Worm (Caenorhabditis elegans) whole organism, early embryonic: ENCODE measurements around the gene F55G7.1.

Experiments
- B0310.2 ChIP-seq: sonication (generic microtip); optimal IDR thresholded peaks from 2 replicates; lab custom pipeline; 2016; ENCODE audit warnings: mild to moderate bottlenecking, missing genetic modification characterization, missing compliant biosample characterization
- F13C5.2 ChIP-seq: sonication (generic microtip); optimal IDR thresholded peaks from 2 replicates; lab custom pipeline; 2017; ENCODE audit warnings: mild to moderate bottlenecking, missing genetic modification characterization, inconsistent platforms, missing compliant biosample characterization
- aly-1 ChIP-seq: sonication (generic microtip); optimal IDR thresholded peaks from 2 replicates; lab custom pipeline; 2016; ENCODE audit warnings: missing genetic modification characterization, missing compliant biosample characterization
- ama-1 ChIP-seq: fragments of 150-350 bp; optimal IDR thresholded peaks from 2 replicates; lab custom pipeline; 2014
- ceh-13 ChIP-seq: fragments of 200-800 bp; sonication (Bioruptor generic); optimal IDR thresholded peaks from 2 replicates; lab custom pipeline; 2018; ENCODE audit warnings: mild to moderate bottlenecking, missing genetic modification characterization, missing compliant biosample characterization
- ceh-36 ChIP-seq: sonication (generic microtip); optimal IDR thresholded peaks from 2 replicates; lab custom pipeline; 2016; ENCODE audit warnings: missing genetic modification characterization, inconsistent platforms, missing compliant biosample characterization
- ets-7 ChIP-seq: sonication (generic microtip); optimal IDR thresholded peaks from 2 replicates; lab custom pipeline; 2016; ENCODE audit warnings: missing genotype, missing genetic modification characterization, missing compliant biosample characterization
- flt-1 ChIP-seq: fragments of 200-800 bp; sonication (Bioruptor generic); IDR thresholded peaks from 2 replicates; pipeline ENCODE4 v1.3.6; 2022; ENCODE audit warnings: missing genetic modification characterization, missing compliant biosample characterization
- hmbx-1 ChIP-seq: sonication (generic microtip); optimal IDR thresholded peaks from 2 replicates; lab custom pipeline; 2016; ENCODE audit warnings: mild to moderate bottlenecking, missing genetic modification characterization, missing compliant biosample characterization
- hmg-4 ChIP-seq: fragments of 200-800 bp; sonication (Bioruptor generic); optimal IDR thresholded peaks from 2 replicates; lab custom pipeline; 2018; ENCODE audit warnings: mild to moderate bottlenecking, missing genetic modification characterization, missing compliant biosample characterization
- hnd-1 ChIP-seq: sonication (generic microtip); optimal IDR thresholded peaks from 2 replicates; lab custom pipeline; 2016; ENCODE audit warnings: missing genetic modification characterization, missing compliant biosample characterization
- pes-1 ChIP-seq: fragments of 200-800 bp; sonication (Bioruptor generic); IDR thresholded peaks from 2 replicates; pipeline ENCODE4 v1.3.6; 2022; ENCODE audit warnings: missing genetic modification reagents, missing genetic modification characterization, missing compliant biosample characterization
- scrt-1 ChIP-seq: fragments of 200-800 bp; sonication (Bioruptor generic); IDR thresholded peaks from 2 replicates; pipeline ENCODE4 v1.3.6; 2022; ENCODE audit warnings: missing genetic modification characterization, missing compliant biosample characterization
- sea-1 ChIP-seq: fragments of 200-800 bp; sonication (Bioruptor generic); conservative IDR thresholded peaks from 2 replicates; pipeline ENCODE4 v1.3.6; 2022; ENCODE audit warnings: missing genetic modification characterization, missing compliant biosample characterization
- tbx-11 ChIP-seq: fragments of 200-800 bp; sonication (Bioruptor generic); IDR thresholded peaks from 2 replicates; pipeline ENCODE4 v1.3.6; 2022; ENCODE audit warnings: missing genetic modification characterization, missing compliant biosample characterization
- tbx-37 ChIP-seq: fragments of 200-800 bp; sonication (Bioruptor generic); conservative IDR thresholded peaks from 2 replicates; pipeline ENCODE4 v1.3.6; 2022; ENCODE audit warnings: missing genetic modification reagents, missing genetic modification characterization, missing compliant biosample characterization
- tra-4 ChIP-seq: sonication (generic microtip); optimal IDR thresholded peaks from 2 replicates; lab custom pipeline; 2017; ENCODE audit warnings: missing genetic modification characterization, missing compliant biosample characterization

F55G7.1 gene

ce11 chrX:11909168-11909567 is 15.1 kb upstream of the F55G7.1 start:
- TF ChIP-seq aly-1 (tag; lab: Kevin White, UChicago), result no peak
- no peak for TF ChIP-seq tra-4 (tag; lab: Kevin White, UChicago)

- TF ChIP-seq hnd-1 (tag; lab: Kevin White, UChicago), result no peak
- no peak for TF ChIP-seq ceh-36
- TF ChIP-seq ama-1 (lab: Kevin White, UChicago), result no peak
- no peak for TF ChIP-seq pes-1 (GFP tag; lab: Robert Waterston, UW)
- TF ChIP-seq tbx-37, result no peak
Measured at ce11 chrX:11910046-11910445, 14.2 kb upstream of the F55G7.1 start, which contains the start of gene Y62H9A.15. Y62H9A.15 (minus strand) TSS chrX:11910145.

- TF ChIP-seq ets-7, result no peak
- TF ChIP-seq tra-4 (tag; lab: Kevin White, UChicago), result no peak
Measured at ce11 chrX:11913824-11914223, 10.4 kb upstream of the F55G7.1 start, which contains the start of gene Y62H9A.12. Y62H9A.12 (plus strand) TSS chrX:11914124.

ce11 chrX:11916705-11917104 is 7.5 kb upstream of the F55G7.1 start, which contains the start of gene Y62H9A.13:
Y62H9A.13 (plus strand) TSS chrX:11917005.
- no peak for TF ChIP-seq hnd-1 (tag; lab: Kevin White, UChicago)

ce11 chrX:11917994-11918393 is 6.2 kb upstream of the F55G7.1 start, which contains the start of gene Y62H9A.16:
Y62H9A.16 (plus strand) TSS chrX:11918294.
- no peak for TF ChIP-seq F13C5.2 (tag; lab: Kevin White, UChicago)
- no peak for TF ChIP-seq tra-4 (tag; lab: Kevin White, UChicago)
- TF ChIP-seq tbx-11, result no peak
- TF ChIP-seq tbx-37, result no peak
- TF ChIP-seq ceh-36, result no peak
- TF ChIP-seq sea-1 (GFP tag; lab: Robert Waterston, UW), result no peak
- no peak for TF ChIP-seq flt-1 (GFP tag; lab: Robert Waterston, UW)
- no peak for TF ChIP-seq ets-7
- no peak for TF ChIP-seq hmbx-1 (tag; lab: Kevin White, UChicago)
- no peak for TF ChIP-seq hnd-1 (tag; lab: Kevin White, UChicago)
- no peak for TF ChIP-seq ama-1 (lab: Kevin White, UChicago)
- no peak for TF ChIP-seq ceh-13 (GFP tag; lab: Kevin White, UChicago)
- TF ChIP-seq aly-1 (tag; lab: Kevin White, UChicago), result no peak
- TF ChIP-seq pes-1 (GFP tag; lab: Robert Waterston, UW), result no peak
- no peak for TF ChIP-seq scrt-1 (GFP tag; lab: Robert Waterston, UW)

- no peak for TF ChIP-seq hmg-4
- no peak for TF ChIP-seq flt-1 (GFP tag; lab: Robert Waterston, UW)
- no peak for TF ChIP-seq pes-1 (GFP tag; lab: Robert Waterston, UW)
- TF ChIP-seq aly-1 (tag; lab: Kevin White, UChicago), result no peak
- no peak for TF ChIP-seq scrt-1 (GFP tag; lab: Robert Waterston, UW)
- no peak for TF ChIP-seq tbx-11
- no peak for TF ChIP-seq hnd-1 (tag; lab: Kevin White, UChicago)
- no peak for TF ChIP-seq tbx-37
Measured at ce11 chrX:11920723-11921283, 3.4 kb upstream of the F55G7.1 start, which contains the start of gene Y62H9A.14. Y62H9A.14 (plus strand) TSS chrX:11921233.

- TF ChIP-seq aly-1 (tag; lab: Kevin White, UChicago), result no peak
Measured at ce11 chrX:11925243-11925642, 1.0 kb downstream of the F55G7.1 start.

- no peak for TF ChIP-seq hmg-4
- TF ChIP-seq hmbx-1 (tag; lab: Kevin White, UChicago), result no peak
- no peak for TF ChIP-seq ceh-13 (GFP tag; lab: Kevin White, UChicago)
- TF ChIP-seq tbx-37, result no peak
- TF ChIP-seq sea-1 (GFP tag; lab: Robert Waterston, UW), result no peak
- TF ChIP-seq tra-4 (tag; lab: Kevin White, UChicago), result no peak
- no peak for TF ChIP-seq aly-1 (tag; lab: Kevin White, UChicago)
Measured at ce11 chrX:11927585-11927984, 3.4 kb downstream of the F55G7.1 start, which contains the start of gene F55G7.4. F55G7.4 (plus strand) TSS chrX:11927885.

ce11 chrX:11931559-11931958 is 7.3 kb downstream of the F55G7.1 start, which contains the start of gene dot-1.4:
dot-1.4 (minus strand) TSS chrX:11931659.
- TF ChIP-seq ceh-13 (GFP tag; lab: Kevin White, UChicago) (no peak), ets-7 (no peak), hmg-4 (no peak), scrt-1 (GFP tag; lab: Robert Waterston, UW) (no peak), tbx-11 (no peak), ceh-36 (no peak), F13C5.2 (tag; lab: Kevin White, UChicago) (no peak), B0310.2 (tag; lab: Kevin White, UChicago) (no peak), hnd-1 (tag; lab: Kevin White, UChicago) (no peak), flt-1 (GFP tag; lab: Robert Waterston, UW) (no peak), hmbx-1 (tag; lab: Kevin White, UChicago) (no peak), ama-1 (lab: Kevin White, UChicago) (no peak)
